Worm (Caenorhabditis elegans) whole organism, mixed stage, embryonic: ENCODE measurements around the gene pxf-1.

ENCODE experiments used
- M03D4.4 ChIP-seq: sonication (generic microtip); optimal IDR thresholded peaks from 2 replicates; lab custom pipeline; 2017; ENCODE audit warnings: mild to moderate bottlenecking, missing genetic modification characterization, missing compliant biosample characterization
- blmp-1 ChIP-seq: fragments of 150-350 bp; optimal IDR thresholded peaks from 2 replicates; lab custom pipeline; 2014; ENCODE audit warnings: missing biosample characterization, missing genetic modification characterization
- ceh-39 ChIP-seq: fragments of 150-350 bp; optimal IDR thresholded peaks from 2 replicates; lab custom pipeline; 2014; ENCODE audit warnings: missing biosample characterization, missing genetic modification characterization
- ceh-83 ChIP-seq: fragments of 200-800 bp; sonication (Bioruptor generic); optimal IDR thresholded peaks from 2 replicates; lab custom pipeline; 2018; ENCODE audit warnings: mild to moderate bottlenecking, missing genetic modification characterization, missing compliant biosample characterization
- ces-1 ChIP-seq: fragments of 150-350 bp; optimal IDR thresholded peaks from 2 replicates; lab custom pipeline; 2014; ENCODE audit warnings: missing biosample characterization, missing genetic modification reagents, missing genetic modification characterization
- drap-1 ChIP-seq: fragments of 200-800 bp; sonication (Bioruptor generic); optimal IDR thresholded peaks from 3 replicates; lab custom pipeline; 2018; ENCODE audit warnings: mild to moderate bottlenecking, missing genetic modification characterization, missing compliant biosample characterization
- elt-1 ChIP-seq: sonication (generic microtip); optimal IDR thresholded peaks from 2 replicates; lab custom pipeline; 2017; ENCODE audit warnings: missing genetic modification characterization, mild to moderate bottlenecking, missing compliant biosample characterization, antibody characterized with exemption, moderate library complexity, borderline replicate concordance; ENCODE audit not compliant: insufficient read depth
- elt-3 ChIP-seq: fragments of 150-350 bp; optimal IDR thresholded peaks from 2 replicates; lab custom pipeline; 2014; ENCODE audit warnings: missing biosample characterization, missing genetic modification characterization
- hlh-1 ChIP-seq: fragments of 150-350 bp; optimal IDR thresholded peaks from 2 replicates; lab custom pipeline; 2014; ENCODE audit warnings: missing biosample characterization, missing genetic modification reagents, missing genetic modification characterization
- lin-13 ChIP-seq: fragments of 150-350 bp; optimal IDR thresholded peaks from 2 replicates; lab custom pipeline; 2014; ENCODE audit warnings: missing biosample characterization, missing genetic modification characterization
- lin-32 ChIP-seq: fragments of 200-800 bp; sonication (Bioruptor generic); optimal IDR thresholded peaks from 2 replicates; lab custom pipeline; 2018; ENCODE audit warnings: mild to moderate bottlenecking, missing genetic modification characterization, missing compliant biosample characterization
- mab-5 ChIP-seq: fragments of 150-350 bp; optimal IDR thresholded peaks from 2 replicates; lab custom pipeline; 2014; ENCODE audit warnings: missing biosample characterization, missing genetic modification characterization
- mls-2 ChIP-seq: sonication (generic microtip); optimal IDR thresholded peaks from 2 replicates; lab custom pipeline; 2016; ENCODE audit warnings: mild to moderate bottlenecking, missing genetic modification characterization, moderate library complexity, missing compliant biosample characterization
- nhr-2 ChIP-seq: fragments of 150-350 bp; optimal IDR thresholded peaks from 2 replicates; lab custom pipeline; 2014; ENCODE audit warnings: missing biosample characterization, missing genetic modification characterization
- nhr-237 ChIP-seq: fragments of 150-350 bp; optimal IDR thresholded peaks from 2 replicates; lab custom pipeline; 2014; ENCODE audit warnings: missing biosample characterization, missing genetic modification characterization
- nhr-28 ChIP-seq: fragments of 150-350 bp; optimal IDR thresholded peaks from 2 replicates; lab custom pipeline; 2014; ENCODE audit warnings: missing biosample characterization, missing genetic modification characterization
- nhr-76 ChIP-seq: sonication (generic microtip); optimal IDR thresholded peaks from 2 replicates; lab custom pipeline; 2017; ENCODE audit warnings: missing biosample characterization, missing genetic modification characterization
- pha-4 ChIP-seq: fragments of 150-350 bp; optimal IDR thresholded peaks from 2 replicates; lab custom pipeline; 2018; ENCODE audit warnings: missing biosample characterization, missing genetic modification reagents, missing genetic modification characterization
- sem-2 ChIP-seq: fragments of 200-800 bp; sonication (Bioruptor generic); optimal IDR thresholded peaks from 2 replicates; lab custom pipeline; 2018; ENCODE audit warnings: mild to moderate bottlenecking, missing genetic modification characterization, missing compliant biosample characterization
- snpc-4 ChIP-seq: fragments of 150-350 bp; optimal IDR thresholded peaks from 2 replicates; lab custom pipeline; 2014; ENCODE audit warnings: missing biosample characterization, missing genetic modification characterization
- sptf-1 ChIP-seq: sonication (generic microtip); optimal IDR thresholded peaks from 2 replicates; lab custom pipeline; 2017; ENCODE audit warnings: mild to moderate bottlenecking, missing genetic modification characterization, moderate library complexity, missing compliant biosample characterization
- tbx-8 ChIP-seq: fragments of 200-800 bp; sonication (Bioruptor generic); optimal IDR thresholded peaks from 2 replicates; lab custom pipeline; 2018; ENCODE audit warnings: mild to moderate bottlenecking, missing genetic modification characterization, moderate library complexity, missing compliant biosample characterization
- unc-120 ChIP-seq: sonication (generic microtip); optimal IDR thresholded peaks from 2 replicates; lab custom pipeline; 2017; ENCODE audit warnings: missing genetic modification characterization, missing compliant biosample characterization; ENCODE audit not compliant: poor library complexity, severe bottlenecking
- unc-39 ChIP-seq: fragments of 150-350 bp; optimal IDR thresholded peaks from 2 replicates; lab custom pipeline; 2014; ENCODE audit warnings: missing biosample characterization, missing genetic modification characterization
- unc-62 ChIP-seq: fragments of 150-350 bp; optimal IDR thresholded peaks from 2 replicates; lab custom pipeline; 2014; ENCODE audit warnings: missing biosample characterization, missing genetic modification reagents, missing genetic modification characterization
- zip-8 ChIP-seq: fragments of 150-350 bp; optimal IDR thresholded peaks from 2 replicates; lab custom pipeline; 2014; ENCODE audit warnings: missing biosample characterization, missing genetic modification characterization
- ztf-11 ChIP-seq: fragments of 150-350 bp; optimal IDR thresholded peaks from 2 replicates; lab custom pipeline; 2014; ENCODE audit warnings: missing biosample characterization, missing genetic modification characterization

Gene pxf-1

ce11 chrIV:10122205-10122604 is 51.9 kb downstream of the pxf-1 start, which contains the start of gene irld-21:
TSS of gene irld-21 (minus strand) at chrIV:10122305.
- TF ChIP-seq M03D4.4 (tag; lab: Kevin White, UChicago): no peak
- TF ChIP-seq snpc-4 (tag; lab: Kevin White, UChicago): no peak
- no peak for TF ChIP-seq mls-2 (tag; lab: Kevin White, UChicago)
- no peak for TF ChIP-seq unc-62
- TF ChIP-seq nhr-2 (tag; lab: Kevin White, UChicago): no peak
- TF ChIP-seq elt-3 (tag; lab: Kevin White, UChicago): no peak
- TF ChIP-seq pha-4 (tag; lab: Kevin White, UChicago): no peak
- no peak for TF ChIP-seq ztf-11 (tag; lab: Kevin White, UChicago)
- no peak for TF ChIP-seq hlh-1 (tag; lab: Kevin White, UChicago)
- TF ChIP-seq drap-1 (GFP tag; lab: Kevin White, UChicago): no peak
- TF ChIP-seq lin-32: no peak
- TF ChIP-seq, all 35 proteins: peak for 0

ce11 chrIV:10116765-10117164 is 57.4 kb downstream of the pxf-1 start:
- TF ChIP-seq M03D4.4 (tag; lab: Kevin White, UChicago) (no peak), nhr-28 (tag; lab: Kevin White, UChicago) (no peak), ceh-39 (tag; lab: Kevin White, UChicago) (no peak), ces-1 (GFP tag; lab: Kevin White, UChicago) (no peak), unc-39 (tag; lab: Kevin White, UChicago) (no peak), tbx-8 (GFP tag; lab: Kevin White, UChicago) (no peak), elt-1 (tag; lab: Kevin White, UChicago) (no peak)

- TF ChIP-seq nhr-76 (tag; lab: Kevin White, UChicago) (no peak), mab-5 (no peak), ceh-83 (GFP tag; lab: Kevin White, UChicago) (no peak), zip-8 (tag; lab: Kevin White, UChicago) (no peak), sptf-1 (tag; lab: Kevin White, UChicago) (no peak), sem-2 (GFP tag; lab: Kevin White, UChicago) (no peak), nhr-28 (tag; lab: Kevin White, UChicago) (no peak), lin-13 (tag; lab: Kevin White, UChicago) (no peak), unc-120 (no peak), blmp-1 (tag; lab: Kevin White, UChicago) (no peak), lin-32 (no peak), nhr-237 (tag; lab: Kevin White, UChicago) (no peak)
Observed at ce11 chrIV:10115142-10115541, 59.0 kb downstream of the pxf-1 start, which contains the start of gene C04G2.10. TSS of gene C04G2.10 (plus strand) at chrIV:10115442.
